Worm (Caenorhabditis elegans) whole organism, mixed stage, embryonic: ENCODE results near the gene bcat-1.

Source experiments
- M03D4.4 ChIP-seq: sonication (generic microtip); optimal IDR thresholded peaks from 2 replicates; lab custom pipeline; 2017; ENCODE audit warnings: mild to moderate bottlenecking, missing genetic modification characterization, missing compliant biosample characterization
- bed-3 ChIP-seq: fragments of 200-800 bp; sonication (Bioruptor generic); optimal IDR thresholded peaks from 3 replicates; lab custom pipeline; 2018; ENCODE audit warnings: mild to moderate bottlenecking, missing genetic modification characterization, moderate library complexity, missing compliant biosample characterization
- blmp-1 ChIP-seq: fragments of 150-350 bp; optimal IDR thresholded peaks from 2 replicates; lab custom pipeline; 2014; ENCODE audit warnings: missing biosample characterization, missing genetic modification characterization
- ceh-39 ChIP-seq: fragments of 150-350 bp; optimal IDR thresholded peaks from 2 replicates; lab custom pipeline; 2014; ENCODE audit warnings: missing biosample characterization, missing genetic modification characterization
- ceh-43 ChIP-seq: fragments of 200-800 bp; sonication (Bioruptor generic); optimal IDR thresholded peaks from 2 replicates; lab custom pipeline; 2018; ENCODE audit warnings: mild to moderate bottlenecking, missing genetic modification characterization, moderate library complexity, missing compliant biosample characterization
- ceh-83 ChIP-seq: fragments of 200-800 bp; sonication (Bioruptor generic); optimal IDR thresholded peaks from 2 replicates; lab custom pipeline; 2018; ENCODE audit warnings: mild to moderate bottlenecking, missing genetic modification characterization, missing compliant biosample characterization
- ces-1 ChIP-seq: fragments of 150-350 bp; optimal IDR thresholded peaks from 2 replicates; lab custom pipeline; 2014; ENCODE audit warnings: missing biosample characterization, missing genetic modification reagents, missing genetic modification characterization
- cnd-1 ChIP-seq: fragments of 200-800 bp; sonication (Bioruptor generic); optimal IDR thresholded peaks from 2 replicates; lab custom pipeline; 2018; ENCODE audit warnings: mild to moderate bottlenecking, missing genetic modification characterization, missing compliant biosample characterization
- drap-1 ChIP-seq: fragments of 200-800 bp; sonication (Bioruptor generic); optimal IDR thresholded peaks from 3 replicates; lab custom pipeline; 2018; ENCODE audit warnings: mild to moderate bottlenecking, missing genetic modification characterization, missing compliant biosample characterization
- elt-1 ChIP-seq: sonication (generic microtip); optimal IDR thresholded peaks from 2 replicates; lab custom pipeline; 2017; ENCODE audit warnings: missing genetic modification characterization, mild to moderate bottlenecking, missing compliant biosample characterization, antibody characterized with exemption, moderate library complexity, borderline replicate concordance; ENCODE audit not compliant: insufficient read depth
- elt-3 ChIP-seq: fragments of 150-350 bp; optimal IDR thresholded peaks from 2 replicates; lab custom pipeline; 2014; ENCODE audit warnings: missing biosample characterization, missing genetic modification characterization
- flh-1 ChIP-seq: fragments of 200-800 bp; sonication (Bioruptor generic); optimal IDR thresholded peaks from 2 replicates; lab custom pipeline; 2018; ENCODE audit warnings: mild to moderate bottlenecking, missing genetic modification characterization, moderate library complexity, missing compliant biosample characterization
- ham-2 ChIP-seq: fragments of 200-800 bp; sonication (Bioruptor generic); optimal IDR thresholded peaks from 2 replicates; lab custom pipeline; 2018; ENCODE audit warnings: mild to moderate bottlenecking, missing genetic modification characterization, missing compliant biosample characterization
- hlh-1 ChIP-seq: fragments of 150-350 bp; optimal IDR thresholded peaks from 2 replicates; lab custom pipeline; 2014; ENCODE audit warnings: missing biosample characterization, missing genetic modification reagents, missing genetic modification characterization
- lin-13 ChIP-seq: fragments of 150-350 bp; optimal IDR thresholded peaks from 2 replicates; lab custom pipeline; 2014; ENCODE audit warnings: missing biosample characterization, missing genetic modification characterization
- lin-32 ChIP-seq: fragments of 200-800 bp; sonication (Bioruptor generic); optimal IDR thresholded peaks from 2 replicates; lab custom pipeline; 2018; ENCODE audit warnings: mild to moderate bottlenecking, missing genetic modification characterization, missing compliant biosample characterization
- lsy-2 ChIP-seq: fragments of 150-350 bp; optimal IDR thresholded peaks from 2 replicates; lab custom pipeline; 2014; ENCODE audit warnings: missing biosample characterization, missing genetic modification characterization
- mab-5 ChIP-seq: fragments of 150-350 bp; optimal IDR thresholded peaks from 2 replicates; lab custom pipeline; 2014; ENCODE audit warnings: missing biosample characterization, missing genetic modification characterization
- mep-1 ChIP-seq: fragments of 150-350 bp; optimal IDR thresholded peaks from 2 replicates; lab custom pipeline; 2017; ENCODE audit warnings: missing biosample characterization, missing genetic modification reagents, missing genetic modification characterization, inconsistent platforms
- mls-2 ChIP-seq: sonication (generic microtip); optimal IDR thresholded peaks from 2 replicates; lab custom pipeline; 2016; ENCODE audit warnings: mild to moderate bottlenecking, missing genetic modification characterization, moderate library complexity, missing compliant biosample characterization
- nhr-12 ChIP-seq: fragments of 150-350 bp; optimal IDR thresholded peaks from 2 replicates; lab custom pipeline; 2014; ENCODE audit warnings: missing biosample characterization, missing genetic modification characterization
- nhr-2 ChIP-seq: fragments of 150-350 bp; optimal IDR thresholded peaks from 2 replicates; lab custom pipeline; 2014; ENCODE audit warnings: missing biosample characterization, missing genetic modification characterization
- nhr-237 ChIP-seq: fragments of 150-350 bp; optimal IDR thresholded peaks from 2 replicates; lab custom pipeline; 2014; ENCODE audit warnings: missing biosample characterization, missing genetic modification characterization
- nhr-28 ChIP-seq: fragments of 150-350 bp; optimal IDR thresholded peaks from 2 replicates; lab custom pipeline; 2014; ENCODE audit warnings: missing biosample characterization, missing genetic modification characterization
- nhr-76 ChIP-seq: sonication (generic microtip); optimal IDR thresholded peaks from 2 replicates; lab custom pipeline; 2017; ENCODE audit warnings: missing biosample characterization, missing genetic modification characterization
- pha-4 ChIP-seq: fragments of 150-350 bp; optimal IDR thresholded peaks from 2 replicates; lab custom pipeline; 2018; ENCODE audit warnings: missing biosample characterization, missing genetic modification reagents, missing genetic modification characterization
- sem-2 ChIP-seq: fragments of 200-800 bp; sonication (Bioruptor generic); optimal IDR thresholded peaks from 2 replicates; lab custom pipeline; 2018; ENCODE audit warnings: mild to moderate bottlenecking, missing genetic modification characterization, missing compliant biosample characterization
- snpc-4 ChIP-seq: fragments of 150-350 bp; optimal IDR thresholded peaks from 2 replicates; lab custom pipeline; 2014; ENCODE audit warnings: missing biosample characterization, missing genetic modification characterization
- sptf-1 ChIP-seq: sonication (generic microtip); optimal IDR thresholded peaks from 2 replicates; lab custom pipeline; 2017; ENCODE audit warnings: mild to moderate bottlenecking, missing genetic modification characterization, moderate library complexity, missing compliant biosample characterization
- tbx-8 ChIP-seq: fragments of 200-800 bp; sonication (Bioruptor generic); optimal IDR thresholded peaks from 2 replicates; lab custom pipeline; 2018; ENCODE audit warnings: mild to moderate bottlenecking, missing genetic modification characterization, moderate library complexity, missing compliant biosample characterization
- unc-120 ChIP-seq: sonication (generic microtip); optimal IDR thresholded peaks from 2 replicates; lab custom pipeline; 2017; ENCODE audit warnings: missing genetic modification characterization, missing compliant biosample characterization; ENCODE audit not compliant: poor library complexity, severe bottlenecking
- unc-39 ChIP-seq: fragments of 150-350 bp; optimal IDR thresholded peaks from 2 replicates; lab custom pipeline; 2014; ENCODE audit warnings: missing biosample characterization, missing genetic modification characterization
- unc-62 ChIP-seq: fragments of 150-350 bp; optimal IDR thresholded peaks from 2 replicates; lab custom pipeline; 2014; ENCODE audit warnings: missing biosample characterization, missing genetic modification reagents, missing genetic modification characterization
- zip-8 ChIP-seq: fragments of 150-350 bp; optimal IDR thresholded peaks from 2 replicates; lab custom pipeline; 2014; ENCODE audit warnings: missing biosample characterization, missing genetic modification characterization
- ztf-11 ChIP-seq: fragments of 150-350 bp; optimal IDR thresholded peaks from 2 replicates; lab custom pipeline; 2014; ENCODE audit warnings: missing biosample characterization, missing genetic modification characterization

Gene bcat-1

DNA sequence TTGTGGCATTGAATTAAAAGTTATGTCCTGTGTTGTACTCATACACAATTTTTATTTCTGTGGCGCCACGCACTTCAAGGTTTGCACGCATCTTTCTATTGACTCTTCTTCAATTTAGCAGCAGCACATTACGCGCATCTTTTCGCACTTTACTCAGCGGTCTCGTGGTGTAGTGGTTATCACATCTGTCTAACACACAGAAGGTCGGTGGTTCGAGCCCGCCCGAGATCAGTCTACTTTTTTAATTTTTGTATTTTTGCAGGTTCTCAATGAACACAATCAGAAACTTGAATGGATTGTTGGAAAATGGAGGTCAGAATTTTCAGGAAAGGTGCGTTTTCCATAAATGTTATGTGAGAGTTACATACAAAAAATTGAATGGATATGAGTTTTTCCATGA, 33.8 kb upstream of the bcat-1 start:
- TF ChIP-seq ham-2 (GFP tag; lab: Kevin White, UChicago), result no peak
- peak; percentile 49 for TF ChIP-seq mls-2 (tag; lab: Kevin White, UChicago)
- TF ChIP-seq unc-120, result peak; percentile 33
- no peak for TF ChIP-seq lsy-2 (tag; lab: Kevin White, UChicago)
- TF ChIP-seq blmp-1, result no peak
- TF ChIP-seq ces-1, result no peak
- TF ChIP-seq nhr-28 (tag; lab: Kevin White, UChicago), result no peak
- peak; percentile 77 for TF ChIP-seq ceh-83 (GFP tag; lab: Kevin White, UChicago)
- peak; percentile 39 for TF ChIP-seq sptf-1
- no peak for TF ChIP-seq elt-3
- no peak for TF ChIP-seq nhr-12
- TF ChIP-seq bed-3, result peak; percentile 20
- TF ChIP-seq unc-62, result no peak
- TF ChIP-seq flh-1 (GFP tag; lab: Kevin White, UChicago), result peak; percentile 22
- TF ChIP-seq elt-1 (tag; lab: Kevin White, UChicago), result no peak
- no peak for TF ChIP-seq pha-4
- TF ChIP-seq zip-8 (tag; lab: Kevin White, UChicago), result no peak
- no peak for TF ChIP-seq mep-1 (tag; lab: Kevin White, UChicago)
- TF ChIP-seq tbx-8 (GFP tag; lab: Kevin White, UChicago), result no peak
- peak; percentile 66 for TF ChIP-seq cnd-1 (tag; lab: Kevin White, UChicago)
- TF ChIP-seq drap-1 (GFP tag; lab: Kevin White, UChicago), result peak; percentile 66
- TF ChIP-seq lin-32 (GFP tag; lab: Kevin White, UChicago), result peak; percentile 17
- no peak for TF ChIP-seq ceh-39 (tag; lab: Kevin White, UChicago)
- TF ChIP-seq sem-2 (GFP tag; lab: Kevin White, UChicago), result no peak
- no peak for TF ChIP-seq ztf-11 (tag; lab: Kevin White, UChicago)
- TF ChIP-seq snpc-4 (tag; lab: Kevin White, UChicago), result no peak
- TF ChIP-seq nhr-2 (tag; lab: Kevin White, UChicago), result no peak
- no peak for TF ChIP-seq ceh-43 (GFP tag; lab: Kevin White, UChicago)
- TF ChIP-seq nhr-76, result no peak
- TF ChIP-seq M03D4.4, result peak; percentile 52
- no peak for TF ChIP-seq nhr-237 (tag; lab: Kevin White, UChicago)
- no peak for TF ChIP-seq hlh-1
- TF ChIP-seq mab-5 (tag; lab: Kevin White, UChicago), result no peak
- TF ChIP-seq lin-13 (tag; lab: Kevin White, UChicago), result no peak
- no peak for TF ChIP-seq unc-39 (tag; lab: Kevin White, UChicago)

DNA sequence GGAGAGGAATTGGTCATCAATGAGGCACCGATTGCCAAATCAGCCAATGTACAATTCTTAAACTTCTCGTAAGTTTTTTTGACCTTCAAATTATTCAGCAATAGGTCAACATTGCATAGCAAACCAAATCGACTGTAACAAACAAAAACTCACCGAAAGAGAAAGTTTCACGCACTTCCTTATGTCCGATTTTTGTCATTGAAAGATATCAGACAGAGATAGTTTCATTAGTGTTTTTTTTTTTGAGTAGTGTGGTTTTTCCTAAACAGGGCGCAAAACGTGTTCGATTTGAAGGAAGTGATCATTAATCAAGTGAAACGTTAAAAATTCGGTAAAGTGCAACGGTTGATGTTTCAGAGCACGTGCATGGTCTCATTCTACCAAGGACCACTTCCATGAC, 33.1 kb upstream of the bcat-1 start:
- no peak for TF ChIP-seq cnd-1 (tag; lab: Kevin White, UChicago)
- TF ChIP-seq ztf-11 (tag; lab: Kevin White, UChicago), result no peak
- TF ChIP-seq mls-2 (tag; lab: Kevin White, UChicago), result no peak
- no peak for TF ChIP-seq elt-1 (tag; lab: Kevin White, UChicago)
- TF ChIP-seq unc-62, result no peak
- no peak for TF ChIP-seq flh-1 (GFP tag; lab: Kevin White, UChicago)
- TF ChIP-seq ham-2 (GFP tag; lab: Kevin White, UChicago), result no peak
- no peak for TF ChIP-seq mab-5 (tag; lab: Kevin White, UChicago)
- TF ChIP-seq hlh-1, result no peak
- no peak for TF ChIP-seq blmp-1
- no peak for TF ChIP-seq ceh-39 (tag; lab: Kevin White, UChicago)
- TF ChIP-seq lin-32 (GFP tag; lab: Kevin White, UChicago), result no peak
- no peak for TF ChIP-seq elt-3
- no peak for TF ChIP-seq M03D4.4
- TF ChIP-seq nhr-237 (tag; lab: Kevin White, UChicago), result no peak
- TF ChIP-seq, all 35 proteins: peak for 0

DNA sequence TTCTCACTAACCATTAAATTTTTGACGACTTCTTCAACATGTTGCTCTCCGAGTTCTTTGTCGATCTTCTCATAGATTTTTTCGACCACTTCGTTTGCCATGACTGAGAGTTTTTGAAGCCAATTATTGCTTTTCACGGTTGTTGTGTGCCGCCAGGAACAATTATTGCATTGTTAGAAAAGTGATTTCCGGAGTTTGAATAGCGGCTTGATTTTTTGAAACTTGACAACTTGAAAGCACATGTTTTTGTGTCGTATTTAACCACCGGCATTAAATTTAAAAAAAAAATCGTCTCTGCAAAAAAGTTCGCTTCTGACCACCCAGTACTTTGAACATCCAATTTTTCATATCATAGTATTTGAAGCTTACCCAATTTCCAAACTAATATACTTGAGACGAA, 31.2 kb upstream of the bcat-1 start, which contains the start of gene C52G5.3:
Gene C52G5.3, minus strand, starts transcription at position 101 of the 400 bp plus-strand sequence.
- TF ChIP-seq sptf-1 (no peak), nhr-28 (tag; lab: Kevin White, UChicago) (no peak), nhr-2 (tag; lab: Kevin White, UChicago) (no peak), mab-5 (tag; lab: Kevin White, UChicago) (no peak)

DNA sequence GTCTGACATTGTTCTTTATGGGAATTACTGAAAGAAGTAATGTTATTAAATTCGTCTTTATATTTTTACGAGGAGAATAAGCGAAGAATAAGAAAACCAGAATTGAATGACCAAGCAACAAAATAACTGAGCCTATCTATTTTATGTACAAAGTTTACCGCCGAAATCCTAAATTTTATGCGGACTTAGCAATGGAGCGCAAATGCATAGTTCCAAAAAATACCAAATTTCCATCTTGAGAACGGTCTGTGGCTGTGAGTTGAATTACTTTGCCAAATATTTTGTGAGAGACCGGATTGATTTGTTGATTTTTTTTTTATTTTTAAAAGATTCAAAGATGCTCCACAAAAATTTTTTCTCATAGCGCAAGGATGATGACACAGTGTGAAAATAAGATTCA, 24.7 kb upstream of the bcat-1 start, which contains the start of gene chd-3:
Gene chd-3, minus strand, starts transcription at position 27 of the 400 bp plus-strand sequence.
- TF ChIP-seq unc-62 (no peak), blmp-1 (no peak), M03D4.4 (no peak), lin-32 (GFP tag; lab: Kevin White, UChicago) (no peak), lsy-2 (tag; lab: Kevin White, UChicago) (no peak), elt-1 (tag; lab: Kevin White, UChicago) (no peak), elt-3 (no peak), mab-5 (tag; lab: Kevin White, UChicago) (no peak), nhr-237 (tag; lab: Kevin White, UChicago) (no peak), unc-39 (tag; lab: Kevin White, UChicago) (no peak), drap-1 (GFP tag; lab: Kevin White, UChicago) (no peak), snpc-4 (tag; lab: Kevin White, UChicago) (no peak)
